Worm (Caenorhabditis elegans) whole organism, L4 larva: ENCODE results near the gene clh-4.

Source experiments
- D1046.2 ChIP-seq: fragments of 200-800 bp; sonication (Bioruptor generic); IDR thresholded peaks from 2 replicates; pipeline ENCODE4 v1.3.6; 2022; ENCODE audit warnings: missing genetic modification characterization, missing compliant biosample characterization
- F26F4.8 ChIP-seq: fragments of 200-800 bp; sonication (Bioruptor generic); conservative IDR thresholded peaks from 2 replicates; pipeline ENCODE4 v1.3.6; 2022; ENCODE audit warnings: missing genetic modification characterization, missing compliant biosample characterization
- T26A8.4 ChIP-seq: fragments of 200-800 bp; sonication (Bioruptor generic); IDR thresholded peaks from 2 replicates; pipeline ENCODE4 v1.3.6; 2022; ENCODE audit warnings: missing genetic modification characterization, missing compliant biosample characterization
- Y105C5A.15 ChIP-seq: fragments of 200-800 bp; sonication (Bioruptor generic); IDR thresholded peaks from 2 replicates; pipeline ENCODE4 v1.3.6; 2022; ENCODE audit warnings: missing genetic modification characterization, missing compliant biosample characterization
- ZK337.2 ChIP-seq: fragments of 200-800 bp; sonication (Bioruptor generic); IDR thresholded peaks from 2 replicates; pipeline ENCODE4 v1.3.6; 2022; ENCODE audit warnings: missing genetic modification reagents, missing genetic modification characterization, missing compliant biosample characterization
- aha-1 ChIP-seq: fragments of 150-350 bp; peaks from one replicate; lab custom pipeline; 2014; ENCODE audit warnings: missing biosample characterization, missing genetic modification characterization
- ceh-62 ChIP-seq: sonication (generic microtip); optimal IDR thresholded peaks from 2 replicates; lab custom pipeline; 2017; ENCODE audit warnings: missing biosample characterization, missing genetic modification characterization
- cey-2 ChIP-seq: sonication (generic microtip); optimal IDR thresholded peaks from 3 replicates; lab custom pipeline; 2017; ENCODE audit warnings: missing genetic modification characterization, mild to moderate bottlenecking, missing compliant biosample characterization, antibody characterized with exemption, borderline replicate concordance; ENCODE audit not compliant: insufficient read depth
- daf-16 ChIP-seq, 3 experiments: sonication (generic microtip); optimal IDR thresholded peaks; 2 replicates each; lab custom pipeline; 2016 to 2017; ENCODE audit warnings: missing genetic modification characterization in 3 of 3, missing genetic modification reagents in 3 of 3, mild to moderate bottlenecking in 2 of 3, missing compliant biosample characterization in 2 of 3, missing biosample characterization in 1 of 3, moderate library complexity in 1 of 3
- daf-19 ChIP-seq: fragments of 200-800 bp; sonication (Bioruptor generic); conservative IDR thresholded peaks from 2 replicates; pipeline ENCODE4 v1.3.6; 2022; ENCODE audit warnings: missing genetic modification characterization, missing compliant biosample characterization
- dve-1 ChIP-seq: sonication (generic microtip); optimal IDR thresholded peaks from 2 replicates; lab custom pipeline; 2017; ENCODE audit warnings: antibody characterized with exemption, mild to moderate bottlenecking, missing genetic modification characterization, missing compliant biosample characterization; ENCODE audit not compliant: insufficient read depth
- gei-8 ChIP-seq: fragments of 200-800 bp; sonication (Bioruptor generic); optimal IDR thresholded peaks from 2 replicates; lab custom pipeline; 2018; ENCODE audit warnings: mild to moderate bottlenecking, missing genetic modification characterization, missing compliant biosample characterization
- hif-1 ChIP-seq, 2 experiments: sonication (generic microtip); optimal IDR thresholded peaks; 2 replicates each; lab custom pipeline; 2016 to 2017; ENCODE audit warnings: missing compliant biosample characterization in 2 of 2, missing genetic modification characterization in 2 of 2, missing genetic modification reagents in 2 of 2, missing genotype in 2 of 2, mild to moderate bottlenecking in 1 of 2
- hlh-11 ChIP-seq: fragments of 200-800 bp; sonication (Bioruptor generic); optimal IDR thresholded peaks from 2 replicates; lab custom pipeline; 2018; ENCODE audit warnings: mild to moderate bottlenecking, missing genetic modification characterization, missing compliant biosample characterization
- hlh-30 ChIP-seq: sonication (generic microtip); optimal IDR thresholded peaks from 2 replicates; lab custom pipeline; 2017; ENCODE audit warnings: antibody characterized with exemption, mild to moderate bottlenecking, missing genetic modification characterization, missing compliant biosample characterization; ENCODE audit not compliant: insufficient read depth
- hmg-1.1 ChIP-seq: fragments of 200-800 bp; sonication (Bioruptor generic); IDR thresholded peaks from 2 replicates; pipeline ENCODE4 v1.3.6; 2022; ENCODE audit warnings: missing genetic modification reagents, missing genetic modification characterization, missing compliant biosample characterization
- lin-38 ChIP-seq: fragments of 200-800 bp; sonication (Bioruptor generic); IDR thresholded peaks from 2 replicates; pipeline ENCODE4 v1.3.6; 2022; ENCODE audit warnings: missing genetic modification reagents, missing genetic modification characterization, missing compliant biosample characterization
- lir-3 ChIP-seq: sonication (generic microtip); optimal IDR thresholded peaks from 2 replicates; lab custom pipeline; 2016; ENCODE audit warnings: mild to moderate bottlenecking, missing genetic modification characterization, missing compliant biosample characterization
- lsy-2 ChIP-seq, 2 experiments: fragments of 150-350 bp in 1 of 2; sonication (generic microtip) in 1 of 2; optimal IDR thresholded peaks; 2 replicates each; lab custom pipeline; 2014 to 2017; ENCODE audit warnings: missing biosample characterization in 2 of 2, missing genetic modification characterization in 2 of 2
- mdl-1 ChIP-seq, 2 experiments: fragments of 150-350 bp in 1 of 2; sonication (generic microtip) in 1 of 2; optimal IDR thresholded peaks; 2 replicates each; lab custom pipeline; 2014 to 2017; ENCODE audit warnings: missing biosample characterization in 2 of 2, missing genetic modification characterization in 2 of 2
- mep-1 ChIP-seq: fragments of 150-350 bp; sonication (generic microtip); optimal IDR thresholded peaks from 3 replicates; lab custom pipeline; 2014; ENCODE audit warnings: missing biosample characterization, missing genetic modification characterization
- mes-2 ChIP-seq: sonication (generic microtip); optimal IDR thresholded peaks from 2 replicates; lab custom pipeline; 2016; ENCODE audit warnings: missing genotype, mild to moderate bottlenecking, missing genetic modification characterization, missing compliant biosample characterization; ENCODE audit not compliant: poor library complexity, severe bottlenecking
- mxl-3 ChIP-seq: fragments of 200-800 bp; sonication (Bioruptor generic); optimal IDR thresholded peaks from 2 replicates; lab custom pipeline; 2018; ENCODE audit warnings: mild to moderate bottlenecking, missing genetic modification characterization, missing compliant biosample characterization
- nhr-11 ChIP-seq: fragments of 150-350 bp; optimal IDR thresholded peaks from 2 replicates; lab custom pipeline; 2014; ENCODE audit warnings: missing biosample characterization, missing genetic modification characterization
- nhr-111 ChIP-seq: fragments of 200-800 bp; sonication (Bioruptor generic); optimal IDR thresholded peaks from 2 replicates; lab custom pipeline; 2018; ENCODE audit warnings: mild to moderate bottlenecking, missing genetic modification characterization, missing compliant biosample characterization
- nhr-28 ChIP-seq: fragments of 150-350 bp; optimal IDR thresholded peaks from 2 replicates; lab custom pipeline; 2014; ENCODE audit warnings: missing biosample characterization, missing genetic modification characterization
- nhr-41 ChIP-seq: fragments of 200-800 bp; sonication (Bioruptor generic); IDR thresholded peaks from 2 replicates; pipeline ENCODE4 v1.3.6; 2022; ENCODE audit warnings: missing genetic modification reagents, missing genetic modification characterization, missing compliant biosample characterization
- nhr-42 ChIP-seq: fragments of 200-800 bp; sonication (Bioruptor generic); IDR thresholded peaks from 2 replicates; pipeline ENCODE4 v1.3.6; 2022; ENCODE audit warnings: missing genetic modification characterization, missing compliant biosample characterization
- nhr-48 ChIP-seq: sonication (generic microtip); optimal IDR thresholded peaks from 2 replicates; lab custom pipeline; 2016; ENCODE audit warnings: mild to moderate bottlenecking, missing genetic modification characterization, missing compliant biosample characterization
- pha-4 ChIP-seq, 2 experiments: fragments of 150-350 bp in 1 of 2; fragments of 200-800 bp in 1 of 2; sonication (Bioruptor generic) in 1 of 2; IDR thresholded peaks in 1 of 2; optimal IDR thresholded peaks in 1 of 2; 2 replicates each; pipeline versions ENCODE4 v1.3.6 to Lab custom; 2014 to 2022; ENCODE audit warnings: missing genetic modification characterization in 2 of 2, missing genetic modification reagents in 2 of 2, missing biosample characterization in 1 of 2, missing compliant biosample characterization in 1 of 2
- rbr-2 ChIP-seq: sonication (generic microtip); optimal IDR thresholded peaks from 2 replicates; lab custom pipeline; 2016; ENCODE audit warnings: missing genotype, missing genetic modification characterization, missing compliant biosample characterization
- skn-1 ChIP-seq: fragments of 150-350 bp; optimal IDR thresholded peaks from 2 replicates; lab custom pipeline; 2014; ENCODE audit warnings: missing biosample characterization, missing genetic modification characterization
- tra-1 ChIP-seq: fragments of 200-800 bp; sonication (Bioruptor generic); IDR thresholded peaks from 2 replicates; pipeline ENCODE4 v1.3.6; 2022; ENCODE audit warnings: missing genetic modification reagents, missing genetic modification characterization, missing compliant biosample characterization
- unc-62 ChIP-seq, 3 experiments: fragments of 150-350 bp in 1 of 3; sonication (generic microtip); optimal IDR thresholded peaks in 2 of 3; peaks in 1 of 3; 1 replicate in 1 of 3; 2 replicates in 2 of 3; lab custom pipeline; 2014 to 2017; ENCODE audit warnings: missing biosample characterization in 3 of 3, missing genetic modification characterization in 3 of 3, missing genetic modification reagents in 3 of 3, missing genotype in 1 of 3
- zfp-3 ChIP-seq: fragments of 200-800 bp; sonication (Bioruptor generic); conservative IDR thresholded peaks from 2 replicates; pipeline ENCODE4 v1.3.6; 2022; ENCODE audit warnings: missing genetic modification reagents, missing genetic modification characterization, missing compliant biosample characterization
- zip-2 ChIP-seq: fragments of 150-350 bp; optimal IDR thresholded peaks from 2 replicates; lab custom pipeline; 2014; ENCODE audit warnings: missing biosample characterization, missing genetic modification characterization

clh-4 gene

DNA sequence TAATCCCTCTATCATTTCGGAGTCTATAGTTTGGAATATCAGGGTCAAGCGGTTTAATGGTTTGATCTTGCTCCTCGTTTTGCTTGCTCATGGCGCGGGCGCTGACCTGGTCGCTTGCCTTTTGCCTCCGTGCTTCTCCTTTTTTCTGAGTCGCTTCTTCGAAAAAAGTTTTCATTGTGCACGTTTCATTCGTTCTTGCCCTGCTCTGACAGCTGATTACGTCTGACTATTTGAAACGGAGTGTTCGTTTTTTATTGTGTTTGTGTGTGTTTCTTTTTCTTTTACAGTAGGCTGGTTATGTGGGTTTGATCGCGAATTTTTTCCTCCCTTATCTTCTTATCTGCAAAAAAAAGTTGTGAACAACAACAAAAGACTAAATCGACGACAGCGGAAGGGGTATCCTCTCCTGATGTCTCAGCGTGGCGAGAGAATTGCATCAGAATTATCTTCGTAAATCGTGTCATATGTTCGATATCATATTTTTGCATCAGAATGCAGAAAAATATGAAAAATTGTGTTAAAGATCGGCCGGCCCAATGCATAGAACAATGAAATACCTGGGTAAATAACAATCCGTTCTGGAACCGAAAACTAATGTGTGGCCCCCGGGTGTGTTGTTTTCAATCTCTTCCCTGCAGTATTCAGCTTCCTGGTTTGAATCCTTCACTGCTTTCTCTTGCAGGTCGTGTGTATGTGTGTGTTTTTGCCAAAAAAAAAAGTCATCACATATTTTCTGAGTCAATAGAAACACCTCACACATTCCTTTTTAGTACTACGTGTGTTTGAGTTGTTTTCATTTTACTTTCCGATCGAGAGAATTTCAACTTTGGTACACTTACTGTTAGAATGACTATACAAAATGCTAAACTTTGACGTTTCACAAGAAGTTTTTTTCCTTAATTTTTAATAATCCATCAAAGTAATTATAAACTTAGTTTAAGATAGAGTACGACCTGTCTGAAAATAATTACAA, 39.5 kb upstream of the clh-4 start, which contains the start of gene ZK470.4 (continued):
- TF ChIP-seq F26F4.8 (GFP tag; lab: Robert Waterston, UW) (no peak), pha-4 (GFP tag; IDR thresholded peaks at IDR 0.05; lab: Robert Waterston, UW) (peak; percentile 40; the same call in 1 of the 2 replicates), pha-4 (tag; optimal IDR thresholded peaks at IDR 0.05; lab: Kevin White, UChicago) (no peak), T26A8.4 (GFP tag; lab: Robert Waterston, UW) (0 out of 2 replicates have a peak, but pooled peaks have one; percentile 29), hlh-11 (tag; lab: Kevin White, UChicago) (peak; percentile 34), gei-8 (GFP tag; lab: Kevin White, UChicago) (no peak), cey-2 (tag; lab: Kevin White, UChicago) (no peak), rbr-2 (tag; lab: Kevin White, UChicago) (no peak), nhr-41 (GFP tag; lab: Robert Waterston, UW) (no peak), dve-1 (tag; lab: Kevin White, UChicago) (no peak), nhr-48 (tag; lab: Kevin White, UChicago) (no peak), nhr-42 (GFP tag; lab: Robert Waterston, UW) (no peak), daf-16 (GFP tag; optimal IDR thresholded peaks at IDR 0.05; lab: Kevin White, UChicago) (no peak), daf-16 (tag; optimal IDR thresholded peaks at IDR 0.05; lab: Kevin White, UChicago) (peak; percentile 29)
- TF ChIP-seq, all 104 proteins: peak for 14

- TF ChIP-seq nhr-11 (no peak), ZK337.2 (GFP tag; lab: Robert Waterston, UW) (no peak), D1046.2 (no peak), hlh-11 (tag; lab: Kevin White, UChicago) (peak; percentile 53), nhr-48 (tag; lab: Kevin White, UChicago) (peak; percentile 9), unc-62 (GFP tag; optimal IDR thresholded peaks at IDR 0.05 in 1 of 2; lab: Kevin White, UChicago) (peak in 1 of 2 experiments; percentile 71), unc-62 (tag; optimal IDR thresholded peaks at IDR 0.05; lab: Kevin White, UChicago) (no peak), daf-16 (GFP tag; optimal IDR thresholded peaks at IDR 0.05; lab: Kevin White, UChicago) (no peak), daf-16 (tag; optimal IDR thresholded peaks at IDR 0.05; lab: Kevin White, UChicago) (peak; percentile 22), nhr-28 (tag; lab: Kevin White, UChicago) (peak; percentile 17), F26F4.8 (GFP tag; lab: Robert Waterston, UW) (no peak), mxl-3 (GFP tag; lab: Kevin White, UChicago) (peak; percentile 29), ceh-62 (tag; lab: Kevin White, UChicago) (no peak), aha-1 (tag; lab: Kevin White, UChicago) (peak; percentile 88), tra-1 (GFP tag; lab: Robert Waterston, UW) (peak; percentile 68; the same call in 1 of the 2 replicates), mdl-1 (tag; optimal IDR thresholded peaks at IDR 0.05; lab: Kevin White, UChicago) (peak in 1 of 2 experiments; percentile 51), Y105C5A.15 (GFP tag; lab: Robert Waterston, UW) (no peak), mep-1 (tag; lab: Kevin White, UChicago) (no peak), zfp-3 (GFP tag; lab: Robert Waterston, UW) (no peak), hlh-30 (tag; lab: Kevin White, UChicago) (peak; percentile 22)
Observed at ce11 chrX:4138413-4139193, 38.2 kb upstream of the clh-4 start.

- TF ChIP-seq nhr-28 (tag; lab: Kevin White, UChicago) (peak; percentile 57), nhr-111 (no peak), nhr-42 (GFP tag; lab: Robert Waterston, UW) (peak; percentile 47; the same call in 1 of the 2 replicates), dve-1 (tag; lab: Kevin White, UChicago) (peak; percentile 30), zip-2 (tag; lab: Kevin White, UChicago) (no peak), nhr-48 (tag; lab: Kevin White, UChicago) (peak; percentile 55), T26A8.4 (GFP tag; lab: Robert Waterston, UW) (peak; percentile 22; the same call in 1 of the 2 replicates), lin-38 (GFP tag; lab: Robert Waterston, UW) (peak; percentile 40; the same call in 1 of the 2 replicates), lir-3 (tag; lab: Kevin White, UChicago) (no peak), hif-1 (tag; optimal IDR thresholded peaks at IDR 0.05; lab: Kevin White, UChicago) (peak in 1 of 2 experiments; percentile 56), mep-1 (tag; lab: Kevin White, UChicago) (peak; percentile 53), skn-1 (tag; lab: Kevin White, UChicago) (no peak), lsy-2 (tag; optimal IDR thresholded peaks at IDR 0.05; lab: Kevin White, UChicago) (peak in 1 of 2 experiments; percentile 21), aha-1 (tag; lab: Kevin White, UChicago) (peak; percentile 29), mes-2 (tag; lab: Kevin White, UChicago) (peak; percentile 33), hmg-1.1 (GFP tag; lab: Robert Waterston, UW) (no peak), daf-19 (GFP tag; lab: Robert Waterston, UW) (no peak), cey-2 (tag; lab: Kevin White, UChicago) (no peak)
Observed at ce11 chrX:4137452-4138164, 37.2 kb upstream of the clh-4 start.
